Fruit fly (Drosophila melanogaster): Measurements from ENCODE around the gene Or33a.

DNA sequence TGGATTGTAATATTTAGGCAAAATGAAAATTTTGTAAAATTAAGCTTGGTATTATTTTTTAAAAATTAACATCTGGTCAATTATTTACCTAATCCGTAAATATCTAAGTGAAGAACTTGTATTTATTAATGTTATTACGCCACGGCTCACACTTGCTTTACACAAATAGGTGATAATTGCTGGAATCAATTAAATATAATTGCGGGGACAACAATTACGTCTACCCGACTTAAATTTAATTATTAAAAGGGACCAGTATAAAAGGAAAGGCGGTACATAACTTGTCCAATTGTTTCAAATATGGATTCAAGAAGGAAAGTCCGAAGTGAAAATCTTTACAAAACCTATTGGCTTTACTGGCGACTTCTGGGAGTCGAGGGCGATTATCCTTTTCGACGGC is at the start of gene Or33a:
- TF ChIP-seq stwl (tag; optimal IDR thresholded peaks at IDR 0.05) (no peak), CG7928 (GFP tag; optimal IDR thresholded peaks at IDR 0.05) (no peak), CG7556 (GFP tag; optimal IDR thresholded peaks at IDR 0.05) (no peak), YL-1 (GFP tag; optimal IDR thresholded peaks at IDR 0.05) (no peak), Optix (GFP tag; IDR thresholded peaks at IDR 0.05) (no peak)

All from whole organism, embryonic.